Fruit fly (Drosophila melanogaster) whole organism, embryonic: Measurements from ENCODE around the gene toe.

ENCODE experiments used
- BtbVII ChIP-seq: fragments of 200-800 bp; sonication (Bioruptor generic); optimal IDR thresholded peaks from 3 replicates; lab custom pipeline; 2017; ENCODE audit warnings: missing biosample characterization, mild to moderate bottlenecking, missing genetic modification characterization
- CG11504 ChIP-seq: fragments of 200-800 bp; sonication (Bioruptor generic); optimal IDR thresholded peaks from 3 replicates; lab custom pipeline; 2019; ENCODE audit warnings: missing biosample characterization, mild to moderate bottlenecking, missing genetic modification characterization, moderate library complexity
- CG12071 ChIP-seq: fragments of 200-800 bp; sonication (Bioruptor generic); optimal IDR thresholded peaks from 3 replicates; lab custom pipeline; 2018; ENCODE audit warnings: missing biosample characterization, mild to moderate bottlenecking, missing genetic modification characterization
- CG12769 ChIP-seq: fragments of 200-800 bp; sonication (Bioruptor generic); optimal IDR thresholded peaks from 2 replicates; lab custom pipeline; 2019; ENCODE audit warnings: missing biosample characterization, mild to moderate bottlenecking, missing genetic modification characterization, moderate library complexity
- CG13424 ChIP-seq: fragments of 200-800 bp; sonication (Bioruptor generic); optimal IDR thresholded peaks from 2 replicates; lab custom pipeline; 2019; ENCODE audit warnings: missing biosample characterization, mild to moderate bottlenecking, missing genetic modification characterization, moderate library complexity
- CG14667 ChIP-seq: fragments of 200-800 bp; sonication (Bioruptor generic); IDR thresholded peaks from 2 replicates; pipeline ENCODE4 v1.3.6; 2022; ENCODE audit warnings: missing biosample characterization, missing genetic modification characterization
- CG14710 ChIP-seq: fragments of 200-800 bp; sonication (Bioruptor generic); optimal IDR thresholded peaks from 3 replicates; lab custom pipeline; 2019; ENCODE audit warnings: missing biosample characterization, mild to moderate bottlenecking, missing genetic modification characterization, moderate library complexity
- CG17359 ChIP-seq: fragments of 200-800 bp; sonication (Bioruptor generic); optimal IDR thresholded peaks from 3 replicates; lab custom pipeline; 2018; ENCODE audit warnings: missing biosample characterization, mild to moderate bottlenecking, missing genetic modification characterization, moderate library complexity
- CG17385 ChIP-seq: fragments of 200-800 bp; sonication (Bioruptor generic); optimal IDR thresholded peaks from 3 replicates; lab custom pipeline; 2018; ENCODE audit warnings: missing biosample characterization, mild to moderate bottlenecking, missing genetic modification characterization
- CG17568 ChIP-seq: fragments of 200-800 bp; sonication (Bioruptor generic); optimal IDR thresholded peaks from 2 replicates; lab custom pipeline; 2018; ENCODE audit warnings: missing biosample characterization, mild to moderate bottlenecking, missing genetic modification characterization, moderate library complexity
- CG2120 ChIP-seq: fragments of 200-800 bp; sonication (Bioruptor generic); optimal IDR thresholded peaks from 3 replicates; lab custom pipeline; 2016; ENCODE audit warnings: missing biosample characterization, missing genetic modification characterization
- CG2875 ChIP-seq: fragments of 200-800 bp; sonication (Bioruptor generic); optimal IDR thresholded peaks from 2 replicates; lab custom pipeline; 2017; ENCODE audit warnings: missing biosample characterization, mild to moderate bottlenecking, missing genetic modification characterization, missing genetic modification reagents
- CG4854 ChIP-seq: fragments of 200-800 bp; sonication (Bioruptor generic); optimal IDR thresholded peaks from 2 replicates; lab custom pipeline; 2016; ENCODE audit warnings: missing biosample characterization, missing genetic modification characterization, inconsistent platforms
- CG6791 ChIP-seq: fragments of 200-800 bp; sonication (Bioruptor generic); IDR thresholded peaks from 3 replicates; pipeline ENCODE4 v1.3.6; 2022; ENCODE audit warnings: missing biosample characterization, missing genetic modification characterization; ENCODE audit not compliant: partially characterized antibody
- CG9215 ChIP-seq: fragments of 200-800 bp; sonication (Bioruptor generic); IDR thresholded peaks from 2 replicates; pipeline ENCODE4 v1.3.6; 2022; ENCODE audit warnings: missing biosample characterization, missing genetic modification characterization
- CG9437 ChIP-seq: fragments of 200-800 bp; sonication (Bioruptor generic); optimal IDR thresholded peaks from 2 replicates; lab custom pipeline; 2018; ENCODE audit warnings: missing biosample characterization, mild to moderate bottlenecking, missing genetic modification characterization
- CG9727 ChIP-seq: fragments of 200-800 bp; sonication (Bioruptor generic); optimal IDR thresholded peaks from 3 replicates; lab custom pipeline; 2017; ENCODE audit warnings: missing biosample characterization, mild to moderate bottlenecking, missing genetic modification characterization
- Chrac-16 ChIP-seq: fragments of 200-800 bp; sonication (Bioruptor generic); optimal IDR thresholded peaks from 3 replicates; lab custom pipeline; 2016; ENCODE audit warnings: missing biosample characterization, missing genetic modification characterization
- Fer3 ChIP-seq: fragments of 200-800 bp; sonication (Bioruptor generic); optimal IDR thresholded peaks from 2 replicates; lab custom pipeline; 2018; ENCODE audit warnings: missing biosample characterization, mild to moderate bottlenecking, missing genetic modification characterization, moderate library complexity
- Gug ChIP-seq: fragments of 200-800 bp; sonication (Bioruptor generic); IDR thresholded peaks from 4 replicates; pipeline ENCODE4 v1.3.6; 2022; ENCODE audit warnings: missing biosample characterization, missing genetic modification characterization
- HHEX ChIP-seq: fragments of 200-800 bp; sonication (Bioruptor generic); optimal IDR thresholded peaks from 3 replicates; lab custom pipeline; 2017; ENCODE audit warnings: missing biosample characterization, mild to moderate bottlenecking, missing genetic modification characterization, missing genetic modification reagents
- HLH3B ChIP-seq: fragments of 200-800 bp; sonication (Bioruptor generic); IDR thresholded peaks from 2 replicates; pipeline ENCODE4 v1.3.6; 2022; ENCODE audit warnings: missing biosample characterization, missing genetic modification characterization
- MESR4 ChIP-seq: fragments of 200-800 bp; sonication (Bioruptor generic); optimal IDR thresholded peaks from 2 replicates; lab custom pipeline; 2018; ENCODE audit warnings: missing biosample characterization, mild to moderate bottlenecking, missing genetic modification characterization, moderate library complexity
- Mad ChIP-seq: fragments of 200-800 bp; sonication (Bioruptor generic); optimal IDR thresholded peaks from 2 replicates; lab custom pipeline; 2016; ENCODE audit warnings: missing biosample characterization, missing genetic modification characterization
- Opbp ChIP-seq: fragments of 200-800 bp; sonication (Bioruptor generic); IDR thresholded peaks from 3 replicates; pipeline ENCODE4 v1.3.6; 2022; ENCODE audit warnings: missing biosample characterization, missing genetic modification characterization; ENCODE audit not compliant: partially characterized antibody
- Optix ChIP-seq: fragments of 200-800 bp; sonication (Bioruptor generic); IDR thresholded peaks from 3 replicates; pipeline ENCODE4 v1.3.6; 2022; ENCODE audit warnings: missing biosample characterization, missing genetic modification characterization
- Poxn ChIP-seq: fragments of 200-800 bp; sonication (Bioruptor generic); IDR thresholded peaks from 2 replicates; pipeline ENCODE4 v1.3.6; 2022; ENCODE audit warnings: missing biosample characterization, missing genetic modification characterization
- Scr ChIP-seq: fragments of 200-800 bp; sonication (Bioruptor generic); IDR thresholded peaks from 2 replicates; pipeline ENCODE4 v1.3.6; 2022; ENCODE audit warnings: missing biosample characterization, missing genetic modification characterization; ENCODE audit not compliant: partially characterized antibody
- Spps ChIP-seq: fragments of 200-800 bp; sonication (Bioruptor generic); optimal IDR thresholded peaks from 2 replicates; lab custom pipeline; 2018; ENCODE audit warnings: missing biosample characterization, mild to moderate bottlenecking, missing genetic modification characterization
- YL-1 ChIP-seq: fragments of 200-800 bp; sonication (Bioruptor generic); optimal IDR thresholded peaks from 3 replicates; lab custom pipeline; 2017; ENCODE audit warnings: missing biosample characterization, mild to moderate bottlenecking, missing genetic modification characterization
- amos ChIP-seq: fragments of 200-800 bp; sonication (Bioruptor generic); IDR thresholded peaks from 2 replicates; pipeline ENCODE4 v1.3.6; 2022; ENCODE audit warnings: missing biosample characterization, missing genetic modification characterization; ENCODE audit not compliant: partially characterized antibody
- cg ChIP-seq: fragments of 200-800 bp; sonication (Bioruptor generic); optimal IDR thresholded peaks from 3 replicates; lab custom pipeline; 2019; ENCODE audit warnings: missing biosample characterization, mild to moderate bottlenecking, missing genetic modification characterization, moderate library complexity
- chinmo ChIP-seq: fragments of 200-800 bp; sonication (Bioruptor generic); IDR thresholded peaks from 4 replicates; pipeline ENCODE4 v1.3.6; 2022; ENCODE audit warnings: missing biosample characterization, missing genetic modification characterization; ENCODE audit not compliant: partially characterized antibody
- chm ChIP-seq: fragments of 200-800 bp; sonication (Bioruptor generic); IDR thresholded peaks from 2 replicates; pipeline ENCODE4 v1.3.6; 2022; ENCODE audit warnings: missing biosample characterization, missing genetic modification characterization
- dimm ChIP-seq: fragments of 200-800 bp; sonication (Bioruptor generic); IDR thresholded peaks from 2 replicates; pipeline ENCODE4 v1.3.6; 2022; ENCODE audit warnings: missing biosample characterization, missing genetic modification characterization
- fd64A ChIP-seq: fragments of 200-800 bp; sonication (Bioruptor generic); optimal IDR thresholded peaks from 3 replicates; lab custom pipeline; 2018; ENCODE audit warnings: missing biosample characterization, mild to moderate bottlenecking, missing genetic modification characterization
- gce ChIP-seq: fragments of 200-800 bp; sonication (Bioruptor generic); IDR thresholded peaks from 3 replicates; pipeline ENCODE4 v1.3.6; 2022; ENCODE audit warnings: missing biosample characterization, missing genetic modification characterization
- gfzf ChIP-seq: fragments of 200-800 bp; sonication (Bioruptor generic); optimal IDR thresholded peaks from 2 replicates; lab custom pipeline; 2016; ENCODE audit warnings: missing biosample characterization, mild to moderate bottlenecking, missing genetic modification characterization, moderate library complexity
- grn ChIP-seq: fragments of 200-800 bp; sonication (Bioruptor generic); optimal IDR thresholded peaks from 3 replicates; lab custom pipeline; 2017; ENCODE audit warnings: missing biosample characterization, missing genetic modification characterization
- gro ChIP-seq: fragments of 200-800 bp; sonication (Bioruptor generic); optimal IDR thresholded peaks from 2 replicates; lab custom pipeline; 2016; ENCODE audit warnings: missing biosample characterization, missing genetic modification characterization
- gsb-n ChIP-seq: fragments of 200-800 bp; sonication (Bioruptor generic); optimal IDR thresholded peaks from 3 replicates; lab custom pipeline; 2018; ENCODE audit warnings: missing biosample characterization, mild to moderate bottlenecking, missing genetic modification characterization
- insv ChIP-seq, 2 experiments: fragments of 200-800 bp; sonication (Bioruptor generic); optimal IDR thresholded peaks; 3 replicates each; lab custom pipeline; 2016 to 2018; ENCODE audit warnings: missing biosample characterization in 2 of 2, missing genetic modification characterization in 2 of 2
- maf-S ChIP-seq: fragments of 200-800 bp; sonication (Bioruptor generic); optimal IDR thresholded peaks from 2 replicates; lab custom pipeline; 2016; ENCODE audit warnings: missing biosample characterization, missing genetic modification characterization
- mam ChIP-seq: fragments of 200-800 bp; sonication (Bioruptor generic); optimal IDR thresholded peaks from 3 replicates; lab custom pipeline; 2016; ENCODE audit warnings: missing biosample characterization, missing genetic modification characterization
- nerfin-1 ChIP-seq: fragments of 200-800 bp; sonication (Bioruptor generic); optimal IDR thresholded peaks from 3 replicates; lab custom pipeline; 2019; ENCODE audit warnings: missing biosample characterization, mild to moderate bottlenecking, missing genetic modification characterization, moderate library complexity
- phol ChIP-seq: fragments of 200-800 bp; sonication (Bioruptor generic); optimal IDR thresholded peaks from 3 replicates; lab custom pipeline; 2018; ENCODE audit warnings: missing biosample characterization, mild to moderate bottlenecking, missing genetic modification characterization, moderate library complexity
- psq ChIP-seq: fragments of 200-800 bp; sonication (Bioruptor generic); optimal IDR thresholded peaks from 2 replicates; lab custom pipeline; 2017; ENCODE audit warnings: missing biosample characterization, missing genetic modification characterization
- tx ChIP-seq: fragments of 200-800 bp; sonication (Bioruptor generic); optimal IDR thresholded peaks from 2 replicates; lab custom pipeline; 2016; ENCODE audit warnings: missing biosample characterization, missing genetic modification characterization
- zfh1 ChIP-seq: fragments of 200-800 bp; sonication (Bioruptor generic); IDR thresholded peaks from 3 replicates; pipeline ENCODE4 v1.3.6; 2022; ENCODE audit warnings: missing biosample characterization, missing genetic modification characterization

The toe gene

DNA sequence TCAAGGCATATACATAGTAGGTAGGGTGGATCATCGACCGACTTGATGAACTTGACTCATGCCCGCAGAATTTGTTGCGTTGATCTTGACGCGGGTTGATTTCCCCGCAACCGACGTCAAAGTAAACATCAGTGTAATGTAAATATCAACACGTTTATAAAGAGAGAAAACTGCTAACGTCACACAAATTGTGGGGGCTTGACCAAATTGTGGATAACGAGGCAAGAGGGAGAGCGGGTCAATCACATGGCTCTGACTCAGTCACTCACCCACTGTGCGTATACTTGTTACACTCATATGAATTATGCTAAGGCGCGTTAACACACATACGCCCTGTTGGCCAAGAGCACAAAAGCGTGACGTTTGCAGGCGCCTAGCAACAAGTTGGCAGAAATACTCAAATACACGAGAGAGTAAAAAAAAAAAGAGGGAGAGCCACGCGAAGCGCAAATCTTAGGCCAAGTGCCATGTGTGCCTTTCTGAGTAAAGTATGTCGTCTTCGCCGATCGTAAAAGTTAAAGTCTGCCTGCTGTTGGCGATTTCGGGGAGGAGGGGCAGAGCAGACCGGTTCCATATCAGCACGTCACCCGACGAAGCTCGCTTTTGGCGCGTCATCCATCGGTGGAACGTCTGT is 25.4 kb downstream of the toe start (continued):
- TF ChIP-seq CG9215 (GFP tag; lab: Robert Waterston, UW) (peak; percentile 34), gce (GFP tag; lab: Robert Waterston, UW) (peak; percentile 96), CG2875 (GFP tag; lab: Kevin White, UChicago) (peak; percentile 89), gsb-n (tag; lab: Kevin White, UChicago) (peak; percentile 58), Mad (GFP tag; lab: Kevin White, UChicago) (peak; percentile 80), phol (tag; lab: Kevin White, UChicago) (no peak), BtbVII (GFP tag; lab: Kevin White, UChicago) (peak; percentile 96), fd64A (peak; percentile 89), CG14667 (peak; percentile 54; the same call in 1 of the 2 replicates), CG9437 (GFP tag; lab: Kevin White, UChicago) (peak; percentile 19), CG11504 (tag; lab: Kevin White, UChicago) (peak; percentile 28), Gug (GFP tag; lab: Robert Waterston, UW) (peak; percentile 31; the same call in 1 of the 4 replicates), CG14710 (tag; lab: Kevin White, UChicago) (no peak), cg (GFP tag; lab: Kevin White, UChicago) (peak; percentile 6), gro (peak; percentile 96), chinmo (GFP tag; lab: Robert Waterston, UW) (peak; percentile 95; the same call in 3 of the 4 replicates), Scr (0 out of 2 replicates have a peak, but pooled peaks have one; percentile 27), Optix (GFP tag; lab: Robert Waterston, UW) (peak; percentile 79), CG12071 (GFP tag; lab: Kevin White, UChicago) (peak; percentile 96), CG6791 (GFP tag; lab: Robert Waterston, UW) (no peak), CG17568 (GFP tag; lab: Kevin White, UChicago) (peak; percentile 93), CG12769 (peak; percentile 96), nerfin-1 (peak; percentile 70), CG4854 (GFP tag; lab: Kevin White, UChicago) (peak; percentile 93), HLH3B (peak; percentile 94), tx (GFP tag; lab: Kevin White, UChicago) (peak; percentile 89), CG9727 (GFP tag; lab: Kevin White, UChicago) (peak; percentile 85), CG17359 (tag; lab: Kevin White, UChicago) (peak; percentile 94), psq (GFP tag; lab: Kevin White, UChicago) (peak; percentile 82), grn (GFP tag; lab: Kevin White, UChicago) (peak; percentile 100), insv (GFP tag; optimal IDR thresholded peaks at IDR 0.05; lab: Kevin White, UChicago) (peak; percentile 48 to 78), Opbp (GFP tag; lab: Robert Waterston, UW) (no peak), MESR4 (GFP tag; lab: Kevin White, UChicago) (peak; percentile 27), maf-S (GFP tag; lab: Kevin White, UChicago) (peak; percentile 91), CG13424 (tag; lab: Kevin White, UChicago) (peak; percentile 75), CG2120 (GFP tag; lab: Kevin White, UChicago) (peak; percentile 92), chm (GFP tag; lab: Robert Waterston, UW) (peak; percentile 92), dimm (GFP tag; lab: Robert Waterston, UW) (peak; percentile 79), amos (GFP tag; lab: Robert Waterston, UW) (no peak; the same call in 1 of the 2 replicates), Fer3 (tag; lab: Kevin White, UChicago) (peak; percentile 93), zfh1 (peak; percentile 81), Poxn (peak; percentile 78), YL-1 (peak; percentile 82), mam (GFP tag; lab: Kevin White, UChicago) (peak; percentile 79), Spps (peak; percentile 15), gfzf (GFP tag; lab: Kevin White, UChicago) (peak; percentile 14), CG17385 (GFP tag; lab: Kevin White, UChicago) (peak; percentile 87), Chrac-16 (peak; percentile 34), HHEX (peak; percentile 94)
